Worm (Caenorhabditis elegans): Measurements from ENCODE around the gene msp-33.
"Not testable (repeated sequence)": the region's sequence is repeated elsewhere in the genome, so short reads cannot be mapped to it uniquely, and the experiment has no call there.

Gene msp-33

DNA sequence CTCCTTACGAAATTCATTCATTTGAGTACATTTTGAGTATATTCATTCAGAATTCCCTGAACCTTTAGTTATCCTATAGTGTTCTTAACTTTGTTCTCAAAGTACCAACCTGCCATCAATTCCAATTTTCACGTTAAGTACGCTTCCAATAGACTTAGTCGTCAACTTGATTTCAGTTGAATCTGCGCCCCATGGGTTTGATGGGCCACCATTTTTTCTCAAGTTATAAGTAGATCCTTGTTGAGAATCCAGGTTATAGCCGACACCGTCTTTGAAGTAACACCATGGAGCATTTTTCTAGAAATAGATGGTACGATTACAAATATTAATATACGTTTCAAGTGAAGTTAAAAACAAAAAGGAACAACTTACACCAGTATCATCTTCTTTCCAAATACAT lies 32.2 kb upstream of the msp-33 start:
- TF ChIP-seq nhr-11 (tag; optimal IDR thresholded peaks at IDR 0.05), result no peak
- no peak for TF ChIP-seq R02D3.7 (tag; optimal IDR thresholded peaks at IDR 0.05)
- TF ChIP-seq unc-62 (GFP tag; optimal IDR thresholded peaks at IDR 0.05 in 1 of 2), result peak in 1 of 2 experiments; percentile 96
- TF ChIP-seq unc-62 (tag; optimal IDR thresholded peaks at IDR 0.05), result no peak
- TF ChIP-seq cey-2 (tag; optimal IDR thresholded peaks at IDR 0.05; ENCODE audit: borderline replicate concordance, insufficient read depth), result no peak
- TF ChIP-seq daf-12 (tag; optimal IDR thresholded peaks at IDR 0.05), result no peak
- no peak for TF ChIP-seq unc-39 (tag; optimal IDR thresholded peaks at IDR 0.05)
- TF ChIP-seq aha-1 (tag), result peak; percentile 12

DNA sequence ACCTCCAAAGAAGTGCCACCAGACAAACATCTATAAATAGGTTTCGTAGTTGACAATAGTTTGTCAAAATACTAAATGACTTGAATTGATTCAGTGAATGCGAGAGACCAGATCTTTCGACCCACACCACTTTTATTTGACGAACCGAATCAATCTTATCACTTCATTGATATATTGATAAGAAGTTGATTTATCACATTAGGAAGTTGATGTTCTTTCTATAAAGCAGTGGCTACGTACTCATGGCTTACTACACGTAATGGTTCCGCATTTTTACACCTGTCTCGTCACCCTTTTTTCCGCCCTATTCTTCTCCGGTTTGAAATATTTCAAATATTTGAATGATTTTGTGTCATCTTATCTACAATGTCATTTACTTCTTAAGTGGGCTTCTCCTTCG lies 28.1 kb upstream of the msp-33 start:
- peak; percentile 6 for TF ChIP-seq hlh-11 (tag; optimal IDR thresholded peaks at IDR 0.05)
- TF ChIP-seq ceh-20 (GFP tag; IDR thresholded peaks at IDR 0.05), result no peak
- no peak for TF ChIP-seq lin-1 (GFP tag; IDR thresholded peaks at IDR 0.05)
- TF ChIP-seq dve-1 (tag; optimal IDR thresholded peaks at IDR 0.05; ENCODE audit: insufficient read depth), result peak; percentile 42
- peak; percentile 17 for TF ChIP-seq nhr-28 (tag; optimal IDR thresholded peaks at IDR 0.05)
- no peak for TF ChIP-seq arid-1 (GFP tag; conservative IDR thresholded peaks at IDR 0.05)
- no peak for TF ChIP-seq F44E2.7 (GFP tag; IDR thresholded peaks at IDR 0.05)
- no peak for TF ChIP-seq mdt-29 (GFP tag; IDR thresholded peaks at IDR 0.05)
- TF ChIP-seq pqm-1 (tag; optimal IDR thresholded peaks at IDR 0.05), result peak; percentile 63

DNA sequence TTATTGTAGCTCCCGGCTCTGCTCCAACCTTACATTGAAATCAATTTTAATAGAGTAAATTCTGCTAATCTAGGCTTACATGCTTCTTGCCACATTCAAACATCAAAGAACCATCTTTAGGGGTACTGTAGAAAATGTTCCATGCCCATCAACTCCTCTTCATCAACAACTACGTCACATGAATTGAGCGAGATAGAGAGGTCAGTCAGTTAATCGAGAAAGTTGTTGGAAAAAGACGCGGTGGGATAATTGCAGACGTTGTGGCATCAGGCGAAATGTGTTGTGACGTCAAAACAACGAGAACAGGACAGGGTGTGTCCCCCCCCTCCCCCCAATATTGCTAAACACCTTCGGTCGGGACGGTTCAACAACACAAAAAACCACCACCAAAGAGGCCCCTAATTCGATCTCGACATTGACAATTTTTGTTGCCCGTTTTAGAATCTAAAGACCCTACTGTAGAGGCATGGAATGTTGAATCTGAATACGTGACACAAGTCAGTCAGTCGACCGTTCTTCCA lies 26.1 kb upstream of the msp-33 start:
- TF ChIP-seq F37D6.2 (tag; optimal IDR thresholded peaks at IDR 0.05) (no peak), unc-62 (GFP tag; optimal IDR thresholded peaks at IDR 0.05 in 1 of 2) (peak in 1 of 2 experiments; percentile 62), unc-62 (tag; optimal IDR thresholded peaks at IDR 0.05) (no peak)

DNA sequence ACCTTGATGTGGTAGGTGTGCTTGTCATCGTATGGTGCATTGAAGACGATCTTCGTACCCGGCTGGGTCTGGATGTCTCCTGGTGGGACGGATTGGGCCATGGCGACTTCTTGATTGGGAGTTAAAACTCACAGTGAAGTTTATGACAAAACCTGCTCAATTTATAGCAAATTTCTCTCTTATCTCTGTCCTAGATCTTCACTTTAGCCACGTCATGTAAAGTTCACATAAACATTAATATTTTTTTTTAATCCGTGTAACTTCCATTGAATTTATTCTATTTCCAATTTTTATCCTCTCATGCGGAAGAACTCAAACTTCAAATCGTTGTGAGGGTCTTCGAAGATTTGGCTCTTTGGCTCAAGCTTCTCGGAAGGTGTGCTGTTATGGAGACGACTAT lies 24.0 kb upstream of the msp-33 start, which contains the start of gene msp-31:
msp-31 (minus strand) TSS at position 101 of the 400 bp plus-strand sequence.
- TF ChIP-seq arid-1 (GFP tag; conservative IDR thresholded peaks at IDR 0.05); egl-27 (tag; optimal IDR thresholded peaks at IDR 0.05); pha-4 (GFP tag; IDR thresholded peaks at IDR 0.05); pha-4 (tag; optimal IDR thresholded peaks at IDR 0.05): not testable (repeated sequence)

DNA sequence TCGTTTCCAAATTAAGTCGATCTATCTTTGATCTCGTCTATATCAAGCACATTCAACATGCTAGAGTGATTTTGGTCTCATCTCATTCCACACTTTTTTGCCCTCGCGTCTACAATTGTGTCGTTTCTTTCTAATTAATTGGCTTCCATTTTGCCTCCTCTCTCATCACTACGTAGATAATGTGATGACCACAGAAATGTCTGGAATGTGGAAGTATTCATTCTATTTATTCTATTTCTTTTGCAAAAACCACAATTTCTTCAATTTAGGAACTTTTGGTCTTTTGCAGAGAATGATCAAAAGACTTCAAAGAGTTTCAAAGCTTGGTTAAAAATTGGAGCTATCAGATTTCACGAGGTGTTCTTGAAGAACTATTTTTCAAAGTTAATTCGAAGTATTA lies 23.1 kb upstream of the msp-33 start:
- TF ChIP-seq lin-13 (GFP tag; optimal IDR thresholded peaks at IDR 0.05) (no peak), aha-1 (tag) (peak; percentile 48), nhr-102 (tag; optimal IDR thresholded peaks at IDR 0.05) (no peak), ctbp-1 (GFP tag; IDR thresholded peaks at IDR 0.05) (no peak), D1046.2 (GFP tag; IDR thresholded peaks at IDR 0.05) (no peak), snpc-1.2 (GFP tag; IDR thresholded peaks at IDR 0.05) (no peak), mxl-3 (GFP tag; optimal IDR thresholded peaks at IDR 0.05) (no peak)

DNA sequence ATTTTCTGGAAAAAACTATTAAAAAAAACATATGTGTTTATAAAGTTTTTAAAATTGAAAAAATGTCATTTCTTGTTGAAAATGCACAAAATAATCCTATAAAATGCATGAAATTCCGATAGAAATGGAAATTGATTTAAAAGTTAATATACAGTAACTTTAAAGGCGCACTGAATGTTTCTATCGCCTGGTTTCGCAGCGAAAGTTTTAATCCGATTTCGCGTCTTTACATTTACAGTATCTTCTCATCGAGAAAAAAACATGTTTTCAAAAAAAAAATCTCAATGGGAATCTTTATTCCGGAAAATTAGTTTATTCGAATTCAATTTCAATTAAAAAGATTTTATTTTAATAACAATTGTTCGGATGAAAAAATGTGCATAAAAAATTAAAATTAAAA lies 21.7 kb upstream of the msp-33 start, which contains the start of gene R05F9.11:
R05F9.11 (minus strand) TSS at position 5 of the 400 bp plus-strand sequence.
- TF ChIP-seq nhr-28 (tag; optimal IDR thresholded peaks at IDR 0.05) (no peak), snpc-4 (tag; optimal IDR thresholded peaks at IDR 0.05) (no peak), egl-27 (tag; optimal IDR thresholded peaks at IDR 0.05) (no peak), lir-3 (tag; optimal IDR thresholded peaks at IDR 0.05) (no peak), Y5F2A.4 (GFP tag; optimal IDR thresholded peaks at IDR 0.05) (no peak), zfp-3 (GFP tag; conservative IDR thresholded peaks at IDR 0.05) (no peak), nhr-48 (tag; optimal IDR thresholded peaks at IDR 0.05) (no peak), T26A8.4 (GFP tag; IDR thresholded peaks at IDR 0.05) (no peak), nhr-41 (GFP tag; IDR thresholded peaks at IDR 0.05) (no peak), unc-39 (tag; optimal IDR thresholded peaks at IDR 0.05) (no peak), lin-15B (tag; optimal IDR thresholded peaks at IDR 0.05) (no peak), nhr-237 (tag; optimal IDR thresholded peaks at IDR 0.05) (no peak), spr-1 (tag; optimal IDR thresholded peaks at IDR 0.05) (no peak), nhr-42 (GFP tag; IDR thresholded peaks at IDR 0.05) (no peak), lsy-2 (tag; optimal IDR thresholded peaks at IDR 0.05) (peak in 1 of 2 experiments; percentile 58), hlh-30 (tag; optimal IDR thresholded peaks at IDR 0.05; ENCODE audit: insufficient read depth) (no peak), D1046.2 (GFP tag; IDR thresholded peaks at IDR 0.05) (no peak), set-16 (GFP tag; IDR thresholded peaks at IDR 0.05) (no peak), T20F7.1 (GFP tag; optimal IDR thresholded peaks at IDR 0.05) (no peak), ces-1 (GFP tag; optimal IDR thresholded peaks at IDR 0.05) (no peak), F44E2.7 (GFP tag; IDR thresholded peaks at IDR 0.05) (no peak), lin-1 (GFP tag; IDR thresholded peaks at IDR 0.05) (no peak)

All from whole organism, L4 larva.